Worm (Caenorhabditis elegans): ENCODE results near the gene F15A4.5.

The F15A4.5 gene

ce11 chrII:12488810-12489209, 17.8 kb upstream of the F15A4.5 start:
- TF ChIP-seq lsy-27 (tag; optimal IDR thresholded peaks at IDR 0.05; ENCODE audit: borderline replicate concordance, insufficient read depth) (no peak), ets-4 (GFP tag; optimal IDR thresholded peaks at IDR 0.05) (no peak), madf-8 (GFP tag; conservative IDR thresholded peaks at IDR 0.05) (no peak), pha-4 (tag; optimal IDR thresholded peaks at IDR 0.05) (no peak), dpl-1 (GFP tag; optimal IDR thresholded peaks at IDR 0.05) (no peak), cebp-2 (GFP tag; IDR thresholded peaks at IDR 0.05) (no peak), D2030.7 (GFP tag; IDR thresholded peaks at IDR 0.05) (no peak), let-526 (GFP tag; IDR thresholded peaks at IDR 0.05) (no peak), xnd-1 (tag; optimal IDR thresholded peaks at IDR 0.05) (no peak), nhr-90 (tag; optimal IDR thresholded peaks at IDR 0.05) (no peak), mel-28 (tag; optimal IDR thresholded peaks at IDR 0.05; ENCODE audit: borderline replicate concordance) (no peak), F55B11.4 (tag; optimal IDR thresholded peaks at IDR 0.05; ENCODE audit: borderline replicate concordance, insufficient read depth) (no peak), ztf-3 (GFP tag; optimal IDR thresholded peaks at IDR 0.05) (no peak), ztf-28 (GFP tag; IDR thresholded peaks at IDR 0.05) (no peak), cebp-1 (GFP tag; IDR thresholded peaks at IDR 0.05) (no peak), cebp-1 (tag; optimal IDR thresholded peaks at IDR 0.05) (no peak), let-607 (tag; optimal IDR thresholded peaks at IDR 0.05) (no peak), F49E8.2 (tag; optimal IDR thresholded peaks at IDR 0.05; ENCODE audit: insufficient read depth) (no peak), attf-5 (GFP tag; optimal IDR thresholded peaks at IDR 0.05) (no peak)

ce11 chrII:12485060-12485459, 14.0 kb upstream of the F15A4.5 start, which contains the start of gene F15A4.10:
Gene F15A4.10, minus strand, starts transcription at chrII:12485160.
- no peak for TF ChIP-seq lin-35 (GFP tag; optimal IDR thresholded peaks at IDR 0.05)
- no peak for TF ChIP-seq ztf-22 (GFP tag; optimal IDR thresholded peaks at IDR 0.05)
- TF ChIP-seq lsl-1 (GFP tag; optimal IDR thresholded peaks at IDR 0.05), result no peak
- no peak for TF ChIP-seq ceh-91 (GFP tag; IDR thresholded peaks at IDR 0.05)
- TF ChIP-seq B0261.1 (tag; optimal IDR thresholded peaks at IDR 0.05), result no peak
- TF ChIP-seq ccch-3 (GFP tag; optimal IDR thresholded peaks at IDR 0.05), result no peak
- TF ChIP-seq F22D6.2 (tag; optimal IDR thresholded peaks at IDR 0.05), result no peak
- TF ChIP-seq hrde-1 (tag; optimal IDR thresholded peaks at IDR 0.05; ENCODE audit: borderline replicate concordance), result no peak
- no peak for TF ChIP-seq ceh-58 (GFP tag; IDR thresholded peaks at IDR 0.05)

ce11 chrII:12482622-12483021, 11.6 kb upstream of the F15A4.5 start, which contains the start of gene fbxb-102:
Gene fbxb-102, plus strand, starts transcription at chrII:12482922.
- TF ChIP-seq cebp-2 (GFP tag; IDR thresholded peaks at IDR 0.05) (no peak), egrh-3 (GFP tag; IDR thresholded peaks at IDR 0.05) (no peak), ZK185.1 (tag; optimal IDR thresholded peaks at IDR 0.05; ENCODE audit: poor library complexity, severe bottlenecking) (no peak), ceh-27 (GFP tag; optimal IDR thresholded peaks at IDR 0.05) (no peak), lin-26 (GFP tag; IDR thresholded peaks at IDR 0.05) (no peak), athp-1 (tag; optimal IDR thresholded peaks at IDR 0.05) (no peak), snpc-1.3 (tag; optimal IDR thresholded peaks at IDR 0.05; ENCODE audit: insufficient read depth) (no peak), akir-1 (GFP tag; optimal IDR thresholded peaks at IDR 0.05) (no peak)

All from whole organism, young adult.